Fruit fly (Drosophila melanogaster): ENCODE measurements around the gene Snx17.

DNA sequence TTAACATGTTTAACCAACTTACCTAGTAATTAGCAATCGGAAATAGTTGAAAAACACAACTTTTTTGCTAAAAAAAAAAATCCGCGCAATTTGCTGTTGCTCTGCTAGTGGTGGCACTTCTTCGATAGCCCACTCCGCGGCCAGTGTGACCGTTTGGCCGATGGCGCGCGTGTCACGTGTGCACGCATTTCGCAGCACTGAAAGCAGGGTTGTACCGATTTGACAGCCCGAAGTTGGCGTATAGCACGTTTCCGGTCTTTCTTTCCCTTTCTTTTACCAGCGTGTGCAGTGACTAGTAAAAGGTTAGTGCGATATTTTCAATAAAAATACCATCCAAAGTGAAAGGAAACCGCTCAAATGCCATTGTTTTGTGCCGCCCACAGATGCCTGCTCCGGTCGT, 5.9 kb downstream of the Snx17 start, which contains the start of the genes Ripalpha and RpL7:
- TF ChIP-seq woc (GFP tag; optimal IDR thresholded peaks at IDR 0.05) (peak; percentile 71), br (GFP tag; optimal IDR thresholded peaks at IDR 0.05) (peak; percentile 98)

Measured in whole organism, wandering third instar larva.